Worm (Caenorhabditis elegans): ENCODE data around the gene F10D2.10.

DNA sequence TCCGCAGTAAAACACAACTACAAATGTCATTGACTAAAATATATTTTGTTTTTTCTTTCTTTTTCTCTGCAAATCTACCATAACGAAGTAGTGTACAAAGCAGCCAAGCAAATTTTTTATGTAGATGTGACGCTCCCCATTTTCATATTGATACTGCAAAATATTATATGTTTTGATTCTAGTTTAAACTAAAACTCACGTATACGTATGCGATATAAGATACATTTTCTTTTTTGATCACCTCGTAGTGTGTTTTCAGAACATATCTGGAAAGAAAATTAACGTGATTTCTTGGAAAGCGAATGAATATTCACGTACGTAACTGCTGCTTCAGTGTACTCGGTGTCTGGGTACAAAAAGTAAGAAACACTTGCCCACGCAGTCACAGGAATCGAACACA is 19.1 kb downstream of the F10D2.10 start:
- no peak for TF ChIP-seq ceh-88 (GFP tag; IDR thresholded peaks at IDR 0.05)
- TF ChIP-seq sox-4 (tag; optimal IDR thresholded peaks at IDR 0.05), result no peak
- TF ChIP-seq tlp-1 (tag; optimal IDR thresholded peaks at IDR 0.05), result no peak
- TF ChIP-seq mdl-1 (tag; optimal IDR thresholded peaks at IDR 0.05), result no peak
- no peak for TF ChIP-seq dpl-1 (GFP tag; optimal IDR thresholded peaks at IDR 0.05)
- no peak for TF ChIP-seq blmp-1 (tag; optimal IDR thresholded peaks at IDR 0.05)

Measured in whole organism, L1 larva.